Fruit fly (Drosophila melanogaster) whole organism, embryonic: ENCODE data around the gene qless.

Experiments
- ATbp ChIP-seq: fragments of 200-800 bp; sonication (Bioruptor generic); optimal IDR thresholded peaks from 2 replicates; lab custom pipeline; 2017; ENCODE audit warnings: missing biosample characterization, mild to moderate bottlenecking, missing genetic modification characterization, missing genetic modification reagents
- Asciz ChIP-seq: fragments of 200-800 bp; sonication (Bioruptor generic); optimal IDR thresholded peaks from 2 replicates; lab custom pipeline; 2017; ENCODE audit warnings: missing biosample characterization, mild to moderate bottlenecking, missing genetic modification characterization, missing genetic modification reagents
- CG11456 ChIP-seq: fragments of 200-800 bp; sonication (Bioruptor generic); IDR thresholded peaks from 3 replicates; pipeline ENCODE4 v1.3.6; 2022; ENCODE audit warnings: missing biosample characterization, missing genetic modification characterization
- CG11504 ChIP-seq: fragments of 200-800 bp; sonication (Bioruptor generic); optimal IDR thresholded peaks from 3 replicates; lab custom pipeline; 2019; ENCODE audit warnings: missing biosample characterization, mild to moderate bottlenecking, missing genetic modification characterization, moderate library complexity
- CG13123 ChIP-seq: fragments of 200-800 bp; sonication (Bioruptor generic); optimal IDR thresholded peaks from 2 replicates; lab custom pipeline; 2016; ENCODE audit warnings: missing biosample characterization, missing genetic modification characterization
- CG13894 ChIP-seq: fragments of 200-800 bp; sonication (Bioruptor generic); optimal IDR thresholded peaks from 3 replicates; lab custom pipeline; 2018; ENCODE audit warnings: missing biosample characterization, mild to moderate bottlenecking, missing genetic modification characterization, moderate library complexity
- CG15514 ChIP-seq: fragments of 200-800 bp; sonication (Bioruptor generic); optimal IDR thresholded peaks from 3 replicates; lab custom pipeline; 2017; ENCODE audit warnings: missing biosample characterization, missing genetic modification characterization, mild to moderate bottlenecking, moderate library complexity, missing genetic modification reagents
- CG1602 ChIP-seq: fragments of 200-800 bp; sonication (Bioruptor generic); optimal IDR thresholded peaks from 3 replicates; lab custom pipeline; 2016; ENCODE audit warnings: missing biosample characterization, missing genetic modification characterization
- CG16813 ChIP-seq: fragments of 200-800 bp; sonication (Bioruptor generic); IDR thresholded peaks from 3 replicates; pipeline ENCODE4 v1.3.6; 2022; ENCODE audit warnings: missing biosample characterization, missing genetic modification characterization; ENCODE audit not compliant: partially characterized antibody
- CG17612 ChIP-seq: fragments of 200-800 bp; sonication (Bioruptor generic); IDR thresholded peaks from 2 replicates; pipeline ENCODE4 v1.3.6; 2022; ENCODE audit warnings: missing biosample characterization, missing genetic modification characterization
- CG17912 ChIP-seq: fragments of 200-800 bp; sonication (Bioruptor generic); optimal IDR thresholded peaks from 2 replicates; lab custom pipeline; 2018; ENCODE audit warnings: missing biosample characterization, mild to moderate bottlenecking, missing genetic modification characterization
- CG18011 ChIP-seq: fragments of 200-800 bp; sonication (Bioruptor generic); optimal IDR thresholded peaks from 2 replicates; lab custom pipeline; 2017; ENCODE audit warnings: missing biosample characterization, missing genetic modification characterization, mild to moderate bottlenecking, moderate library complexity, missing genotype
- CG1832 ChIP-seq: fragments of 200-800 bp; sonication (Bioruptor generic); optimal IDR thresholded peaks from 2 replicates; lab custom pipeline; 2017; ENCODE audit warnings: missing biosample characterization, mild to moderate bottlenecking, missing genetic modification characterization, inconsistent platforms
- CG18599 ChIP-seq: fragments of 200-800 bp; sonication (Bioruptor generic); optimal IDR thresholded peaks from 3 replicates; lab custom pipeline; 2017; ENCODE audit warnings: missing biosample characterization, missing genetic modification characterization, mild to moderate bottlenecking, moderate library complexity, missing genetic modification reagents
- CG31441 ChIP-seq: fragments of 200-800 bp; sonication (Bioruptor generic); IDR thresholded peaks from 2 replicates; pipeline ENCODE4 v1.3.6; 2022; ENCODE audit warnings: missing biosample characterization, missing genetic modification characterization
- CG32772 ChIP-seq: fragments of 200-800 bp; sonication (Bioruptor generic); IDR thresholded peaks from 2 replicates; pipeline ENCODE4 v1.3.6; 2022; ENCODE audit warnings: missing biosample characterization, missing genetic modification characterization
- CG34376 ChIP-seq: fragments of 200-800 bp; sonication (Bioruptor generic); optimal IDR thresholded peaks from 2 replicates; lab custom pipeline; 2018; ENCODE audit warnings: missing biosample characterization, mild to moderate bottlenecking, missing genetic modification characterization
- CG7357 ChIP-seq: fragments of 200-800 bp; sonication (Bioruptor generic); IDR thresholded peaks from 3 replicates; pipeline ENCODE4 v1.3.6; 2022; ENCODE audit warnings: missing biosample characterization, missing genetic modification characterization
- CG7556 ChIP-seq: fragments of 200-800 bp; sonication (Bioruptor generic); optimal IDR thresholded peaks from 2 replicates; lab custom pipeline; 2017; ENCODE audit warnings: missing biosample characterization, mild to moderate bottlenecking, missing genetic modification characterization
- CG7839 ChIP-seq: fragments of 200-800 bp; sonication (Bioruptor generic); optimal IDR thresholded peaks from 3 replicates; lab custom pipeline; 2018; ENCODE audit warnings: missing biosample characterization, mild to moderate bottlenecking, missing genetic modification characterization, moderate library complexity
- CG8290 ChIP-seq, 3 experiments: fragments of 200-800 bp; sonication (Bioruptor generic); optimal IDR thresholded peaks; 2 replicates each; lab custom pipeline; 2016 to 2019; ENCODE audit warnings: missing biosample characterization in 3 of 3, missing genetic modification characterization in 3 of 3, mild to moderate bottlenecking in 2 of 3, moderate library complexity in 1 of 3
- CG8944 ChIP-seq: fragments of 200-800 bp; sonication (Bioruptor generic); optimal IDR thresholded peaks from 3 replicates; lab custom pipeline; 2016; ENCODE audit warnings: missing biosample characterization, missing genetic modification characterization
- CTCF ChIP-seq: fragments of 200-800 bp; sonication (Bioruptor generic); optimal IDR thresholded peaks from 2 replicates; lab custom pipeline; 2017; ENCODE audit warnings: missing biosample characterization, mild to moderate bottlenecking, missing genetic modification characterization, moderate library complexity
- CrebB ChIP-seq: fragments of 200-800 bp; sonication (Bioruptor generic); optimal IDR thresholded peaks from 3 replicates; lab custom pipeline; 2018; ENCODE audit warnings: missing biosample characterization, mild to moderate bottlenecking, missing genetic modification characterization
- Fer1 ChIP-seq: fragments of 200-800 bp; sonication (Bioruptor generic); optimal IDR thresholded peaks from 2 replicates; lab custom pipeline; 2017; ENCODE audit warnings: missing biosample characterization, mild to moderate bottlenecking, missing genetic modification characterization
- HHEX ChIP-seq: fragments of 200-800 bp; sonication (Bioruptor generic); optimal IDR thresholded peaks from 3 replicates; lab custom pipeline; 2017; ENCODE audit warnings: missing biosample characterization, mild to moderate bottlenecking, missing genetic modification characterization, missing genetic modification reagents
- Hr51 ChIP-seq, 2 experiments: fragments of 200-800 bp; sonication (Bioruptor generic); optimal IDR thresholded peaks; 2 replicates in 1 of 2; 3 replicates in 1 of 2; lab custom pipeline; 2016 to 2018; ENCODE audit warnings: missing biosample characterization in 2 of 2, missing genetic modification characterization in 2 of 2, mild to moderate bottlenecking in 1 of 2, moderate library complexity in 1 of 2
- Med ChIP-seq: fragments of 200-800 bp; sonication (Bioruptor generic); peaks from one replicate; lab custom pipeline; 2016; ENCODE audit warnings: missing biosample characterization, missing genetic modification characterization, mild to moderate bottlenecking, inconsistent platforms, moderate library complexity
- Nf-YB ChIP-seq: fragments of 200-800 bp; sonication (Bioruptor generic); optimal IDR thresholded peaks from 3 replicates; lab custom pipeline; 2019; ENCODE audit warnings: missing biosample characterization, mild to moderate bottlenecking, missing genetic modification characterization, moderate library complexity
- Six4 ChIP-seq: fragments of 200-800 bp; sonication (Bioruptor generic); optimal IDR thresholded peaks from 2 replicates; lab custom pipeline; 2016; ENCODE audit warnings: missing biosample characterization, missing genetic modification characterization
- ac ChIP-seq: fragments of 200-800 bp; sonication (Bioruptor generic); optimal IDR thresholded peaks from 3 replicates; lab custom pipeline; 2017; ENCODE audit warnings: missing biosample characterization, mild to moderate bottlenecking, missing genetic modification characterization
- ara ChIP-seq: fragments of 200-800 bp; sonication (Bioruptor generic); IDR thresholded peaks from 2 replicates; pipeline ENCODE4 v1.3.6; 2022; ENCODE audit warnings: missing biosample characterization, missing genetic modification characterization
- ase ChIP-seq: fragments of 200-800 bp; sonication (Bioruptor generic); IDR thresholded peaks from 3 replicates; pipeline ENCODE4 v1.3.6; 2022; ENCODE audit warnings: missing biosample characterization, missing genetic modification characterization
- bab2 ChIP-seq: fragments of 200-800 bp; sonication (Bioruptor generic); optimal IDR thresholded peaks from 2 replicates; lab custom pipeline; 2016; ENCODE audit warnings: missing biosample characterization, missing genetic modification characterization
- chm ChIP-seq: fragments of 200-800 bp; sonication (Bioruptor generic); IDR thresholded peaks from 2 replicates; pipeline ENCODE4 v1.3.6; 2022; ENCODE audit warnings: missing biosample characterization, missing genetic modification characterization
- esg ChIP-seq: fragments of 200-800 bp; sonication (Bioruptor generic); conservative IDR thresholded peaks from 2 replicates; pipeline ENCODE4 v1.3.6; 2022; ENCODE audit warnings: missing biosample characterization, missing genetic modification characterization
- ewg ChIP-seq: fragments of 200-800 bp; sonication (Bioruptor generic); optimal IDR thresholded peaks from 3 replicates; lab custom pipeline; 2017; ENCODE audit warnings: mild to moderate bottlenecking, missing biosample characterization, missing genetic modification reagents, missing genetic modification characterization
- fd3F ChIP-seq: fragments of 200-800 bp; sonication (Bioruptor generic); optimal IDR thresholded peaks from 2 replicates; lab custom pipeline; 2018; ENCODE audit warnings: missing biosample characterization, mild to moderate bottlenecking, missing genetic modification characterization, moderate library complexity
- her ChIP-seq: fragments of 200-800 bp; sonication (Bioruptor generic); optimal IDR thresholded peaks from 2 replicates; lab custom pipeline; 2016; ENCODE audit warnings: missing biosample characterization, missing genetic modification characterization
- hkb ChIP-seq, 2 experiments: fragments of 200-800 bp in 1 of 2; fragments of >200 bp in 1 of 2; sonication (Bioruptor generic) in 1 of 2; IDR thresholded peaks in 1 of 2; optimal IDR thresholded peaks in 1 of 2; 2 replicates each; pipeline versions ENCODE4 v1.3.6 to Lab custom; 2017 to 2022; ENCODE audit warnings: missing biosample characterization in 1 of 2, missing genetic modification characterization in 1 of 2
- kay ChIP-seq: fragments of 200-800 bp; sonication (Bioruptor generic); optimal IDR thresholded peaks from 2 replicates; lab custom pipeline; 2016; ENCODE audit warnings: missing biosample characterization, missing genetic modification characterization
- lab ChIP-seq: fragments of 200-800 bp; sonication (Bioruptor generic); optimal IDR thresholded peaks from 3 replicates; lab custom pipeline; 2017; ENCODE audit warnings: missing biosample characterization, missing genetic modification characterization, mild to moderate bottlenecking, moderate library complexity, missing genetic modification reagents
- pan ChIP-seq, 4 experiments: fragments of >200 bp in 3 of 4; fragments of 200-800 bp in 1 of 4; sonication (Bioruptor generic) in 1 of 4; optimal IDR thresholded peaks in 3 of 4; IDR thresholded peaks in 1 of 4; 2 replicates each; pipeline versions ENCODE4 v1.3.6 to Lab custom; 2017 to 2022; ENCODE audit warnings: missing biosample characterization in 2 of 4, missing genetic modification characterization in 2 of 4, mixed read lengths in 1 of 4
- schlank ChIP-seq: fragments of 200-800 bp; sonication (Bioruptor generic); optimal IDR thresholded peaks from 2 replicates; lab custom pipeline; 2018; ENCODE audit warnings: missing biosample characterization, mild to moderate bottlenecking, missing genetic modification characterization
- sens-2 ChIP-seq: fragments of 200-800 bp; sonication (Bioruptor generic); IDR thresholded peaks from 2 replicates; pipeline ENCODE4 v1.3.6; 2022; ENCODE audit warnings: missing biosample characterization, missing genetic modification characterization
- tin ChIP-seq: fragments of 200-800 bp; sonication (Bioruptor generic); optimal IDR thresholded peaks from 3 replicates; lab custom pipeline; 2016; ENCODE audit warnings: missing biosample characterization, missing genetic modification characterization
- vvl ChIP-seq: fragments of 200-800 bp; sonication (Bioruptor generic); IDR thresholded peaks from 2 replicates; pipeline ENCODE4 v1.3.6; 2022; ENCODE audit warnings: missing biosample characterization, missing genetic modification characterization
- z ChIP-seq: fragments of 200-800 bp; sonication (Bioruptor generic); IDR thresholded peaks from 3 replicates; pipeline ENCODE4 v1.3.6; 2022; ENCODE audit warnings: missing biosample characterization, missing genetic modification characterization

Gene qless

DNA sequence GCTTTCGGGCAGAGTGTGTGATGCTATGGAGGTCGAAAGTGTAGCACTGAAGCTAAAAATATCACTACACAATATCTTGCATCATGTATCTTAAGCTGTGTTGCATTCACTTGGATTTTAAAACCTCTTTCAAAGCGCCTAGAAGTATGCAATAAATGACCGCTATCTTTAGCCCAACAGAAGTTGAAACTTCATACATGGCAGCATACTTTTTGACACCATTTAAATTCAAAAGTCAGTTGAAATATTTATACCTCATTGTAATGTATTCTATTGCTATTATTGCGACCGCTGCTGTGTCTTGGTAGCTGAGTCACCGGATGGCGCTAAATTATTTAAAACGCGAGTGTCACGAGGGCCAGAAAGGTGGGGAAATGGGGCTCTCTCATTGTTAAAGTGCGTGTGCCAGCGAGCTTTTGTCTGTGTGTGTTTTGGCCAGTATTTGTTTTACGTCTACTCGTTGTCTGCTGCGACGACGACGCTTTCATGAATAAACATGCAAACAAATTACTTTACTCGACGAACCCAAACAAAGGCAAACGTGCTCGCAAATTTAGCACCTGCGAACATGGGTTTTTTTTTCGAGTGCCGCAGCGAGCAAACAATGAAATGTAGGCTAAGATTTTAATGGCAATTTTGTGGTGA is 18.5 kb upstream of the qless start:
- TF ChIP-seq CrebB (tag; lab: Kevin White, UChicago) = no peak
- no peak for TF ChIP-seq hkb (optimal IDR thresholded peaks at IDR 0.05; lab: Kevin White, UChicago)
- TF ChIP-seq hkb (GFP tag; IDR thresholded peaks at IDR 0.05; lab: Robert Waterston, UW) = 0 out of 2 replicates have a peak, but pooled peaks have one; percentile 20
- no peak for TF ChIP-seq CG1832 (GFP tag; lab: Kevin White, UChicago)
- TF ChIP-seq CG15514 (GFP tag; lab: Kevin White, UChicago) = peak; percentile 6
- no peak for TF ChIP-seq HHEX
- TF ChIP-seq CG1602 = no peak
- no peak for TF ChIP-seq chm
- no peak for TF ChIP-seq CG11456 (GFP tag; lab: Robert Waterston, UW)
- TF ChIP-seq pan (optimal IDR thresholded peaks at IDR 0.05; lab: Kevin White, UChicago) = no peak
- TF ChIP-seq pan (GFP tag; optimal IDR thresholded peaks at IDR 0.05 in 1 of 2, IDR thresholded peaks at IDR 0.05 in 1 of 2) = peak in 1 of 2 experiments; percentile 8
- peak; percentile 80 for TF ChIP-seq CG17612 (GFP tag; lab: Robert Waterston, UW)
- TF ChIP-seq CG17912 (GFP tag; lab: Kevin White, UChicago) = no peak
- TF ChIP-seq Med (GFP tag; lab: Kevin White, UChicago) = peak; percentile 66
- peak; percentile 6 for TF ChIP-seq CTCF (GFP tag; lab: Kevin White, UChicago)
- peak; percentile 20 for TF ChIP-seq CG7556
- TF ChIP-seq bab2 (GFP tag; lab: Kevin White, UChicago) = peak; percentile 14
- no peak for TF ChIP-seq Asciz (GFP tag; lab: Kevin White, UChicago)
- TF ChIP-seq Nf-YB (GFP tag; lab: Kevin White, UChicago) = no peak
- TF ChIP-seq Six4 (GFP tag; lab: Kevin White, UChicago) = no peak
- TF ChIP-seq CG7357 = 0 out of 3 replicates have a peak, but pooled peaks have one; percentile 13
- peak; percentile 23 for TF ChIP-seq CG11504
- no peak for TF ChIP-seq z (GFP tag; lab: Robert Waterston, UW)
- TF ChIP-seq CG7839 (tag; lab: Kevin White, UChicago) = peak; percentile 6
- TF ChIP-seq CG13894 (tag; lab: Kevin White, UChicago) = no peak
- no peak for TF ChIP-seq ac
- no peak for TF ChIP-seq her
- no peak for TF ChIP-seq schlank (tag; lab: Kevin White, UChicago)
- no peak for TF ChIP-seq CG32772 (GFP tag; lab: Robert Waterston, UW)
- TF ChIP-seq CG34376 (GFP tag; lab: Kevin White, UChicago) = no peak
- no peak for TF ChIP-seq ase (GFP tag; lab: Robert Waterston, UW)
- no peak for TF ChIP-seq CG31441 (GFP tag; lab: Robert Waterston, UW)
- no peak for TF ChIP-seq CG8944
- peak; percentile 36 for TF ChIP-seq ATbp
- peak; percentile 93 for TF ChIP-seq CG18011 (GFP tag; lab: Kevin White, UChicago)
- peak; percentile 83 for TF ChIP-seq CG8290 (GFP tag; optimal IDR thresholded peaks at IDR 0.05; lab: Kevin White, UChicago)
- TF ChIP-seq CG8290 (tag; optimal IDR thresholded peaks at IDR 0.05; lab: Kevin White, UChicago) = peak in 1 of 2 experiments; percentile 72
- no peak for TF ChIP-seq tin (GFP tag; lab: Kevin White, UChicago)
- peak; percentile 12 for TF ChIP-seq CG18599 (GFP tag; lab: Kevin White, UChicago)
- no peak for TF ChIP-seq fd3F (GFP tag; lab: Kevin White, UChicago)
- TF ChIP-seq Fer1 (GFP tag; lab: Kevin White, UChicago) = peak; percentile 1
- TF ChIP-seq esg (GFP tag; lab: Robert Waterston, UW) = 0 out of 2 replicates have a peak, but pooled peaks have one; percentile 10
- TF ChIP-seq vvl (GFP tag; lab: Robert Waterston, UW) = peak; percentile 16; the same call in 1 of the 2 replicates
- TF ChIP-seq ara (GFP tag; lab: Robert Waterston, UW) = no peak
- peak; percentile 24 for TF ChIP-seq lab (GFP tag; lab: Kevin White, UChicago)
- peak; percentile 26 for TF ChIP-seq kay (GFP tag; lab: Kevin White, UChicago)
- no peak for TF ChIP-seq CG13123
- no peak for TF ChIP-seq ewg (GFP tag; lab: Kevin White, UChicago)
- TF ChIP-seq sens-2 (GFP tag; lab: Robert Waterston, UW) = no peak
- no peak for TF ChIP-seq CG16813 (GFP tag; lab: Robert Waterston, UW)
- peak in 1 of 2 experiments; percentile 34 for TF ChIP-seq Hr51 (GFP tag; optimal IDR thresholded peaks at IDR 0.05; lab: Kevin White, UChicago)
